Fruit fly (Drosophila melanogaster) whole organism, embryonic: ENCODE measurements around the gene CG10651.

Experiments used
- Ada2b ChIP-seq: fragments of 200-800 bp; sonication (Bioruptor generic); IDR thresholded peaks from 2 replicates; pipeline ENCODE4 v1.3.6; 2022; ENCODE audit warnings: missing biosample characterization, missing genetic modification characterization
- BEAF-32 ChIP-seq: fragments of 200-800 bp; sonication (Bioruptor generic); optimal IDR thresholded peaks from 3 replicates; lab custom pipeline; 2017; ENCODE audit warnings: missing biosample characterization, missing genetic modification characterization, mild to moderate bottlenecking, moderate library complexity, missing genetic modification reagents
- CG11085 ChIP-seq: fragments of 200-800 bp; sonication (Bioruptor generic); IDR thresholded peaks from 2 replicates; pipeline ENCODE4 v1.3.6; 2022; ENCODE audit warnings: missing biosample characterization, missing genetic modification characterization
- CG12155 ChIP-seq: fragments of 200-800 bp; sonication (Bioruptor generic); optimal IDR thresholded peaks from 3 replicates; lab custom pipeline; 2016; ENCODE audit warnings: missing biosample characterization, missing genetic modification characterization
- CG12942 ChIP-seq: fragments of 200-800 bp; sonication (Bioruptor generic); optimal IDR thresholded peaks from 3 replicates; lab custom pipeline; 2016; ENCODE audit warnings: missing biosample characterization, missing genetic modification characterization
- CG13287 ChIP-seq: fragments of 200-800 bp; sonication (Bioruptor generic); IDR thresholded peaks from 2 replicates; pipeline ENCODE4 v1.3.6; 2022; ENCODE audit warnings: missing biosample characterization, missing genetic modification characterization; ENCODE audit not compliant: partially characterized antibody
- CG15269 ChIP-seq: fragments of 200-800 bp; sonication (Bioruptor generic); optimal IDR thresholded peaks from 2 replicates; lab custom pipeline; 2018; ENCODE audit warnings: missing biosample characterization, mild to moderate bottlenecking, missing genetic modification characterization, moderate library complexity
- CG15514 ChIP-seq: fragments of 200-800 bp; sonication (Bioruptor generic); optimal IDR thresholded peaks from 3 replicates; lab custom pipeline; 2017; ENCODE audit warnings: missing biosample characterization, missing genetic modification characterization, mild to moderate bottlenecking, moderate library complexity, missing genetic modification reagents
- CG17361 ChIP-seq: fragments of 200-800 bp; sonication (Bioruptor generic); IDR thresholded peaks from 3 replicates; pipeline ENCODE4 v1.3.6; 2022; ENCODE audit warnings: missing biosample characterization, missing genetic modification characterization
- CG1792 ChIP-seq: fragments of 200-800 bp; sonication (Bioruptor generic); optimal IDR thresholded peaks from 2 replicates; lab custom pipeline; 2016; ENCODE audit warnings: missing biosample characterization, missing genetic modification characterization
- CG18619 ChIP-seq: fragments of 200-800 bp; sonication (Bioruptor generic); optimal IDR thresholded peaks from 3 replicates; lab custom pipeline; 2017; ENCODE audit warnings: missing biosample characterization, mild to moderate bottlenecking, missing genetic modification characterization
- CG34224 ChIP-seq: fragments of 200-800 bp; sonication (Bioruptor generic); IDR thresholded peaks from 3 replicates; pipeline ENCODE4 v1.3.6; 2022; ENCODE audit warnings: missing biosample characterization, missing genetic modification characterization; ENCODE audit not compliant: partially characterized antibody
- CG4282 ChIP-seq: fragments of 200-800 bp; sonication (Bioruptor generic); optimal IDR thresholded peaks from 2 replicates; lab custom pipeline; 2016; ENCODE audit warnings: missing biosample characterization, missing genetic modification characterization
- CG6272 ChIP-seq: fragments of 200-800 bp; sonication (Bioruptor generic); IDR thresholded peaks from 2 replicates; pipeline ENCODE4 v1.3.6; 2022; ENCODE audit warnings: missing biosample characterization, missing genetic modification characterization
- CG6689 ChIP-seq: fragments of 200-800 bp; sonication (Bioruptor generic); IDR thresholded peaks from 2 replicates; pipeline ENCODE4 v1.3.6; 2022; ENCODE audit warnings: missing biosample characterization, missing genetic modification characterization
- CG6791 ChIP-seq: fragments of 200-800 bp; sonication (Bioruptor generic); IDR thresholded peaks from 3 replicates; pipeline ENCODE4 v1.3.6; 2022; ENCODE audit warnings: missing biosample characterization, missing genetic modification characterization; ENCODE audit not compliant: partially characterized antibody
- CG8290 ChIP-seq, 3 experiments: fragments of 200-800 bp; sonication (Bioruptor generic); optimal IDR thresholded peaks; 2 replicates each; lab custom pipeline; 2016 to 2019; ENCODE audit warnings: missing biosample characterization in 3 of 3, missing genetic modification characterization in 3 of 3, mild to moderate bottlenecking in 2 of 3, moderate library complexity in 1 of 3
- CTCF ChIP-seq: fragments of 200-800 bp; sonication (Bioruptor generic); optimal IDR thresholded peaks from 2 replicates; lab custom pipeline; 2017; ENCODE audit warnings: missing biosample characterization, mild to moderate bottlenecking, missing genetic modification characterization, moderate library complexity
- Dp ChIP-seq: fragments of 200-800 bp; sonication (Bioruptor generic); optimal IDR thresholded peaks from 2 replicates; lab custom pipeline; 2018; ENCODE audit warnings: missing biosample characterization, mild to moderate bottlenecking, missing genetic modification characterization, moderate library complexity
- E2f2 ChIP-seq: fragments of 200-800 bp; sonication (Bioruptor generic); IDR thresholded peaks from 2 replicates; pipeline ENCODE4 v1.3.6; 2022; ENCODE audit warnings: missing biosample characterization, missing genetic modification characterization
- Eip74EF ChIP-seq, 2 experiments: fragments of 200-800 bp in 1 of 2; fragments of >200 bp in 1 of 2; sonication (Bioruptor generic) in 1 of 2; optimal IDR thresholded peaks; 2 replicates each; lab custom pipeline; 2017 to 2019; ENCODE audit warnings: missing biosample characterization in 2 of 2, missing genetic modification characterization in 2 of 2, mild to moderate bottlenecking in 1 of 2, moderate library complexity in 1 of 2
- Elba2 ChIP-seq: fragments of 200-800 bp; sonication (Bioruptor generic); optimal IDR thresholded peaks from 3 replicates; lab custom pipeline; 2016; ENCODE audit warnings: missing biosample characterization, missing genetic modification characterization
- HLH3B ChIP-seq: fragments of 200-800 bp; sonication (Bioruptor generic); IDR thresholded peaks from 2 replicates; pipeline ENCODE4 v1.3.6; 2022; ENCODE audit warnings: missing biosample characterization, missing genetic modification characterization
- Hmr ChIP-seq: fragments of 200-800 bp; sonication (Bioruptor generic); optimal IDR thresholded peaks from 3 replicates; lab custom pipeline; 2017; ENCODE audit warnings: mild to moderate bottlenecking, missing biosample characterization, missing genetic modification reagents, missing genetic modification characterization
- Jarid2 ChIP-seq: fragments of 200-800 bp; sonication (Bioruptor generic); optimal IDR thresholded peaks from 3 replicates; lab custom pipeline; 2017; ENCODE audit warnings: mild to moderate bottlenecking, missing biosample characterization, missing genetic modification reagents, missing genetic modification characterization
- Lhr ChIP-seq: fragments of 200-800 bp; sonication (Bioruptor generic); optimal IDR thresholded peaks from 3 replicates; lab custom pipeline; 2017; ENCODE audit warnings: mild to moderate bottlenecking, missing biosample characterization, missing genetic modification reagents, missing genetic modification characterization
- Lim3 ChIP-seq: fragments of 200-800 bp; sonication (Bioruptor generic); IDR thresholded peaks from 2 replicates; pipeline ENCODE4 v1.3.6; 2022; ENCODE audit warnings: missing biosample characterization, missing genetic modification characterization
- NC2α ChIP-seq: fragments of 200-800 bp; sonication (Bioruptor generic); optimal IDR thresholded peaks from 2 replicates; lab custom pipeline; 2016; ENCODE audit warnings: missing biosample characterization, missing genetic modification characterization
- Sin3A ChIP-seq: fragments of >200 bp; optimal IDR thresholded peaks from 2 replicates; lab custom pipeline; 2018
- Sox100B ChIP-seq: fragments of 200-800 bp; sonication (Bioruptor generic); optimal IDR thresholded peaks from 3 replicates; lab custom pipeline; 2018; ENCODE audit warnings: missing biosample characterization, mild to moderate bottlenecking, missing genetic modification characterization
- Usf ChIP-seq: fragments of 200-800 bp; sonication (Bioruptor generic); optimal IDR thresholded peaks from 2 replicates; lab custom pipeline; 2017; ENCODE audit warnings: missing genotype, missing biosample characterization, missing genetic modification characterization
- bigmax ChIP-seq: fragments of 200-800 bp; sonication (Bioruptor generic); optimal IDR thresholded peaks from 2 replicates; lab custom pipeline; 2018; ENCODE audit warnings: missing biosample characterization, mild to moderate bottlenecking, missing genetic modification characterization
- chinmo ChIP-seq: fragments of 200-800 bp; sonication (Bioruptor generic); IDR thresholded peaks from 4 replicates; pipeline ENCODE4 v1.3.6; 2022; ENCODE audit warnings: missing biosample characterization, missing genetic modification characterization; ENCODE audit not compliant: partially characterized antibody
- ci ChIP-seq: fragments of 200-800 bp; sonication (Bioruptor generic); IDR thresholded peaks from 3 replicates; pipeline ENCODE4 v1.3.6; 2022; ENCODE audit warnings: missing biosample characterization, missing genetic modification characterization
- croc ChIP-seq: fragments of 200-800 bp; sonication (Bioruptor generic); conservative IDR thresholded peaks from 3 replicates; pipeline ENCODE4 v1.3.6; 2022; ENCODE audit warnings: missing biosample characterization, missing genetic modification characterization
- dmrt99B ChIP-seq: fragments of 200-800 bp; sonication (Bioruptor generic); optimal IDR thresholded peaks from 2 replicates; lab custom pipeline; 2018; ENCODE audit warnings: missing biosample characterization, mild to moderate bottlenecking, missing genetic modification characterization, moderate library complexity
- fd102C ChIP-seq: fragments of 200-800 bp; sonication (Bioruptor generic); optimal IDR thresholded peaks from 2 replicates; lab custom pipeline; 2018; ENCODE audit warnings: missing biosample characterization, mild to moderate bottlenecking, missing genetic modification characterization, moderate library complexity
- gfzf ChIP-seq: fragments of 200-800 bp; sonication (Bioruptor generic); optimal IDR thresholded peaks from 2 replicates; lab custom pipeline; 2016; ENCODE audit warnings: missing biosample characterization, mild to moderate bottlenecking, missing genetic modification characterization, moderate library complexity
- gsb ChIP-seq: fragments of 200-800 bp; sonication (Bioruptor generic); IDR thresholded peaks from 2 replicates; pipeline ENCODE4 v1.3.6; 2022; ENCODE audit warnings: missing biosample characterization, missing genetic modification characterization
- knrl ChIP-seq: fragments of 200-800 bp; sonication (Bioruptor generic); IDR thresholded peaks from 3 replicates; pipeline ENCODE4 v1.3.6; 2022; ENCODE audit warnings: missing biosample characterization, missing genetic modification characterization; ENCODE audit not compliant: partially characterized antibody
- lab ChIP-seq: fragments of 200-800 bp; sonication (Bioruptor generic); optimal IDR thresholded peaks from 3 replicates; lab custom pipeline; 2017; ENCODE audit warnings: missing biosample characterization, missing genetic modification characterization, mild to moderate bottlenecking, moderate library complexity, missing genetic modification reagents
- mam ChIP-seq: fragments of 200-800 bp; sonication (Bioruptor generic); optimal IDR thresholded peaks from 3 replicates; lab custom pipeline; 2016; ENCODE audit warnings: missing biosample characterization, missing genetic modification characterization
- repo ChIP-seq: fragments of 200-800 bp; sonication (Bioruptor generic); optimal IDR thresholded peaks from 2 replicates; lab custom pipeline; 2016; ENCODE audit warnings: missing biosample characterization, missing genetic modification characterization
- sc ChIP-seq, 3 experiments: fragments of >200 bp in 2 of 3; fragments of 200-800 bp in 1 of 3; sonication (Bioruptor generic) in 1 of 3; optimal IDR thresholded peaks; 2 replicates in 2 of 3; 3 replicates in 1 of 3; lab custom pipeline; 2017; ENCODE audit warnings: mild to moderate bottlenecking in 1 of 3, missing biosample characterization in 1 of 3, missing genetic modification characterization in 1 of 3, missing genetic modification reagents in 1 of 3
- sens ChIP-seq: fragments of 200-800 bp; sonication (Bioruptor generic); peaks from one replicate; lab custom pipeline; 2016; ENCODE audit warnings: missing biosample characterization, missing genetic modification characterization
- sim ChIP-seq: fragments of 200-800 bp; sonication (Bioruptor generic); IDR thresholded peaks from 2 replicates; pipeline ENCODE4 v1.3.6; 2022; ENCODE audit warnings: missing biosample characterization, missing genetic modification characterization
- sob ChIP-seq: fragments of 200-800 bp; sonication (Bioruptor generic); IDR thresholded peaks from 2 replicates; pipeline ENCODE4 v1.3.6; 2022; ENCODE audit warnings: missing biosample characterization, missing genetic modification characterization
- zen ChIP-seq: fragments of 200-800 bp; sonication (Bioruptor generic); optimal IDR thresholded peaks from 3 replicates; lab custom pipeline; 2018; ENCODE audit warnings: missing biosample characterization, mild to moderate bottlenecking, missing genetic modification characterization, moderate library complexity

Gene CG10651

DNA sequence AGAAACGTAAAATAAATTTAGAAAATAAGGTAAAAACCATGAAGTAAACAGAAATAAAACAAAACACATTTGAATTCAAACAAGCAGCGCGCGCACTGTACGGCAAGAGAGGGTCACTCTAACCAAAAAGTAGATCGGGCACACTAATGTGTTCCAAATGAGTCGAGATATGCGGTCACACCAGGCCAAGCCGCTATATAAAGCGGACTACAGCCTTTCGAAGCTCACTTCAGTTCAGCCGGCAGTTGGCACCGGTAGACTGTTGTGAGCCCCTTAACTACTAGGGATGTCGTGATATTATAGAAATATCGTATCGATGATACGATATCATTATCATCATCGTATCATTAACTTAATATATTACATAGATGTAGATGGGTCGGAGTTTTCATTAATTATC is 30.2 kb downstream of the CG10651 start (continued):
- peak; percentile 68 for TF ChIP-seq CG6791 (GFP tag; lab: Robert Waterston, UW)
- TF ChIP-seq Usf (GFP tag; lab: Kevin White, UChicago) = no peak
- no peak for TF ChIP-seq dmrt99B
- peak; percentile 9 for TF ChIP-seq Elba2
- TF ChIP-seq CG13287 (GFP tag; lab: Robert Waterston, UW) = peak; percentile 19; the same call in 1 of the 2 replicates
- no peak for TF ChIP-seq fd102C
- no peak for TF ChIP-seq sim (GFP tag; lab: Robert Waterston, UW)
- TF ChIP-seq zen (tag; lab: Kevin White, UChicago) = peak; percentile 23
- TF ChIP-seq NC2α (GFP tag; lab: Kevin White, UChicago) = peak; percentile 31
- no peak for TF ChIP-seq CG6689
- TF ChIP-seq knrl (GFP tag; lab: Robert Waterston, UW) = peak; percentile 30; the same call in 1 of the 3 replicates
- TF ChIP-seq E2f2 (GFP tag; lab: Robert Waterston, UW) = peak; percentile 88
- no peak for TF ChIP-seq Lim3 (GFP tag; lab: Robert Waterston, UW)
- peak; percentile 39 for TF ChIP-seq CTCF (GFP tag; lab: Kevin White, UChicago)
- TF ChIP-seq CG17361 (GFP tag; lab: Robert Waterston, UW) = peak; percentile 66; the same call in 2 of the 3 replicates
- no peak for TF ChIP-seq CG12155
- 0 out of 4 replicates have a peak, but pooled peaks have one; percentile 52 for TF ChIP-seq chinmo
- peak; percentile 41 for TF ChIP-seq Jarid2 (GFP tag; lab: Kevin White, UChicago)
- peak; percentile 72 for TF ChIP-seq Dp (GFP tag; lab: Kevin White, UChicago)
- TF ChIP-seq BEAF-32 (GFP tag; lab: Kevin White, UChicago) = peak; percentile 32
- TF ChIP-seq Sin3A (lab: Kevin White, UChicago) = no peak
- TF ChIP-seq croc (GFP tag; lab: Robert Waterston, UW) = no peak
- TF ChIP-seq CG1792 (GFP tag; lab: Kevin White, UChicago) = no peak
- peak; percentile 34 for TF ChIP-seq CG15514 (GFP tag; lab: Kevin White, UChicago)
- TF ChIP-seq gfzf (GFP tag; lab: Kevin White, UChicago) = peak; percentile 61
- TF ChIP-seq sens = peak; percentile 62
- TF ChIP-seq sc (optimal IDR thresholded peaks at IDR 0.05; lab: Kevin White, UChicago) = no peak
- TF ChIP-seq sc (GFP tag; optimal IDR thresholded peaks at IDR 0.05; lab: Kevin White, UChicago) = no peak
- peak; percentile 99 for TF ChIP-seq Lhr
- peak; percentile 53 for TF ChIP-seq Hmr

DNA sequence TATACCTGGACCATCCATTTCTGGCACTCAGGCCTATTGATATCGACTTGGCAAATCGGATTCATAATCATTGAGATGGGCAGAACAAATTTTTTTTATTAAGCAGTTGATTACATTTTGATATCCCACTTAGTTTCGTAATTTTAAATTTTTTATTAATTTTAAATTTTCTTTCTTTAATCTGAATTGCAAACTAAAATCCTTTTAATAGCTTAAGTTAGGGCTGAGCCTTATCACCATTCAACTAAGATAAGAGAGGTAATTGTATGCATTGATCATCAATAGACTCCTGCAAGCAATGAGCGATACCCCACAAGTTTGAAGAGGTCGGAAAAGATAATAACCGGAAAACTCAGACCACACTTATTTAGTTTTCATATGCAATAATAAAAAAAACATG is 30.7 kb downstream of the CG10651 start, which contains the start of gene CG13970:
Gene CG13970, minus strand, starts transcription at position 101 of the 400 bp plus-strand sequence.
- TF ChIP-seq bigmax (GFP tag; lab: Kevin White, UChicago) (no peak), repo (no peak), CG13287 (GFP tag; lab: Robert Waterston, UW) (no peak), Eip74EF (GFP tag; optimal IDR thresholded peaks at IDR 0.05; lab: Kevin White, UChicago) (no peak), CG4282 (GFP tag; lab: Kevin White, UChicago) (no peak), Ada2b (GFP tag; lab: Robert Waterston, UW) (no peak)

DNA sequence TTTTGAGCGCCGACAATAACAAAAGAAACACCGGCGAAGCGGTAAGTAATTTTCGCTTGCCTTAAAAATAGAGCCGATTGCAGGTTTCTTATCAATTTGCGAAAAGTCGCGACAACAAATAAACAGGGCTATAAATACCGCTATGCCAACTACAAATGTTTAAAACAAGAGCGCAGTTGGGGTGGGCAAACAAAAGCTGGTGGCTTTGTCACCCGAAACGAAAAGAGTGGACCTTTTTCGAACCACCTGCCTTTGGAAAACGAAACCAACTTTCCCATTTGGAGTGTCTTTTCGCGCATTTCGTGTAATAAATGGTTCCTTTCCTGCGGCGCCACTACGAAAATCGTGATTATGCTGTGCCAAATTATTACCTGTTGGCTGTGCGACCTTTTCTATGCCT is 36.5 kb downstream of the CG10651 start:
- TF ChIP-seq Lhr = peak; percentile 35
- peak; percentile 27 for TF ChIP-seq CG8290 (GFP tag; optimal IDR thresholded peaks at IDR 0.05; lab: Kevin White, UChicago)
- peak in 1 of 2 experiments; percentile 53 for TF ChIP-seq CG8290 (tag; optimal IDR thresholded peaks at IDR 0.05; lab: Kevin White, UChicago)
- 0 out of 3 replicates have a peak, but pooled peaks have one; percentile 8 for TF ChIP-seq ci (GFP tag; lab: Robert Waterston, UW)
- TF ChIP-seq CG15269 (tag; lab: Kevin White, UChicago) = peak; percentile 27
- TF ChIP-seq CG6689 = no peak
- TF ChIP-seq lab (GFP tag; lab: Kevin White, UChicago) = no peak
- TF ChIP-seq HLH3B = no peak
- TF ChIP-seq sob = peak; percentile 13; the same call in 1 of the 2 replicates
- peak; percentile 17 for TF ChIP-seq mam (GFP tag; lab: Kevin White, UChicago)
- no peak for TF ChIP-seq gsb (GFP tag; lab: Robert Waterston, UW)
- no peak for TF ChIP-seq CG11085 (GFP tag; lab: Robert Waterston, UW)
- no peak for TF ChIP-seq CG18619 (GFP tag; lab: Kevin White, UChicago)
- 0 out of 3 replicates have a peak, but pooled peaks have one; percentile 1 for TF ChIP-seq CG34224 (GFP tag; lab: Robert Waterston, UW)
- TF ChIP-seq CG12942 (GFP tag; lab: Kevin White, UChicago) = no peak
- TF ChIP-seq Sox100B = no peak
- TF ChIP-seq CG6272 (GFP tag; lab: Robert Waterston, UW) = 0 out of 2 replicates have a peak, but pooled peaks have one; percentile 7
